Worm (Caenorhabditis elegans): ENCODE results near the gene F46C5.7.

DNA sequence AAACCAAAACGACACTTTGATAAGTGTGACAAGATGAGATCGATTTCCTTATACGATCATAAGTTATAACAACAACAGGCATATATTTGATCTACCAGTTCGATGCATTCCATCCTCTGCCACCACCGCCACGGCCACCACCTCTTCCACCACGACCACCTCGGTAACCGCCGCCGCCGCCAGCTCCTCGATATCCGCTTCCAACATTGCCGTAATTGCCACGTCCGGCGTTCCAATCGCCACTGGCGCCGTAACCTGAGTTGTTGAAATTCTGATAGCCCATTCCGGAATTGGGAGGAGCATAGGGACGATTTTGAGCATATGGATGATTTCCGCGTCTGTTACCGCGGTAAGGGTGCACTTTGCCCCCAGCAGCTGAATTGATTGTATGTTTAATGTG, 39.4 kb downstream of the F46C5.7 start:
- TF ChIP-seq tra-4 (tag; optimal IDR thresholded peaks at IDR 0.05) (no peak), ama-1 (optimal IDR thresholded peaks at IDR 0.05) (no peak), tbx-37 (GFP tag; conservative IDR thresholded peaks at IDR 0.05) (no peak), scrt-1 (GFP tag; IDR thresholded peaks at IDR 0.05) (no peak), hmbx-1 (tag; optimal IDR thresholded peaks at IDR 0.05) (no peak), aly-1 (tag; optimal IDR thresholded peaks at IDR 0.05) (no peak), F13C5.2 (tag; optimal IDR thresholded peaks at IDR 0.05) (no peak), hmg-4 (GFP tag; optimal IDR thresholded peaks at IDR 0.05) (no peak), hnd-1 (tag; optimal IDR thresholded peaks at IDR 0.05) (no peak)
